Fruit fly (Drosophila melanogaster) whole organism, embryonic: ENCODE measurements around the gene Karybeta3.

Experiments used
- Abd-B ChIP-seq: fragments of 200-800 bp; sonication (Bioruptor generic); optimal IDR thresholded peaks from 2 replicates; lab custom pipeline; 2018; ENCODE audit warnings: missing biosample characterization, mild to moderate bottlenecking, missing genetic modification characterization, moderate library complexity
- CG10543 ChIP-seq: fragments of 200-800 bp; sonication (Bioruptor generic); optimal IDR thresholded peaks from 3 replicates; lab custom pipeline; 2017; ENCODE audit warnings: missing biosample characterization, mild to moderate bottlenecking, missing genetic modification characterization, moderate library complexity
- CG12236 ChIP-seq: fragments of 200-800 bp; sonication (Bioruptor generic); optimal IDR thresholded peaks from 2 replicates; lab custom pipeline; 2016; ENCODE audit warnings: missing biosample characterization, missing genetic modification characterization
- CG12744 ChIP-seq: fragments of 200-800 bp; sonication (Bioruptor generic); optimal IDR thresholded peaks from 2 replicates; lab custom pipeline; 2016; ENCODE audit warnings: missing biosample characterization, missing genetic modification characterization
- CG14050 ChIP-seq: fragments of 200-800 bp; sonication (Bioruptor generic); IDR thresholded peaks from 3 replicates; pipeline ENCODE4 v1.3.6; 2022; ENCODE audit warnings: missing biosample characterization, missing genetic modification characterization
- CG14667 ChIP-seq: fragments of 200-800 bp; sonication (Bioruptor generic); IDR thresholded peaks from 2 replicates; pipeline ENCODE4 v1.3.6; 2022; ENCODE audit warnings: missing biosample characterization, missing genetic modification characterization
- CG1529 ChIP-seq: fragments of 200-800 bp; sonication (Bioruptor generic); optimal IDR thresholded peaks from 3 replicates; lab custom pipeline; 2018; ENCODE audit warnings: missing biosample characterization, missing genetic modification characterization
- CG16779 ChIP-seq: fragments of 200-800 bp; sonication (Bioruptor generic); IDR thresholded peaks from 2 replicates; pipeline ENCODE4 v1.3.6; 2022; ENCODE audit warnings: missing biosample characterization, missing genetic modification characterization
- CG17328 ChIP-seq: fragments of 200-800 bp; sonication (Bioruptor generic); IDR thresholded peaks from 2 replicates; pipeline ENCODE4 v1.3.6; 2022; ENCODE audit warnings: missing biosample characterization, missing genetic modification characterization
- CG17359 ChIP-seq: fragments of 200-800 bp; sonication (Bioruptor generic); optimal IDR thresholded peaks from 3 replicates; lab custom pipeline; 2018; ENCODE audit warnings: missing biosample characterization, mild to moderate bottlenecking, missing genetic modification characterization, moderate library complexity
- CG17829 ChIP-seq: fragments of 200-800 bp; optimal IDR thresholded peaks from 2 replicates; lab custom pipeline; 2019; ENCODE audit warnings: missing biosample characterization, mild to moderate bottlenecking, missing genetic modification characterization, moderate library complexity
- CG18599 ChIP-seq: fragments of 200-800 bp; sonication (Bioruptor generic); optimal IDR thresholded peaks from 3 replicates; lab custom pipeline; 2017; ENCODE audit warnings: missing biosample characterization, missing genetic modification characterization, mild to moderate bottlenecking, moderate library complexity, missing genetic modification reagents
- CG18619 ChIP-seq: fragments of 200-800 bp; sonication (Bioruptor generic); optimal IDR thresholded peaks from 3 replicates; lab custom pipeline; 2017; ENCODE audit warnings: missing biosample characterization, mild to moderate bottlenecking, missing genetic modification characterization
- CG2116 ChIP-seq: fragments of 200-800 bp; sonication (Bioruptor generic); optimal IDR thresholded peaks from 3 replicates; lab custom pipeline; 2018; ENCODE audit warnings: missing biosample characterization, mild to moderate bottlenecking, missing genetic modification characterization
- CG2202 ChIP-seq: fragments of 200-800 bp; sonication (Bioruptor generic); optimal IDR thresholded peaks from 2 replicates; lab custom pipeline; 2018; ENCODE audit warnings: missing biosample characterization, mild to moderate bottlenecking, missing genetic modification characterization
- CG31441 ChIP-seq: fragments of 200-800 bp; sonication (Bioruptor generic); IDR thresholded peaks from 2 replicates; pipeline ENCODE4 v1.3.6; 2022; ENCODE audit warnings: missing biosample characterization, missing genetic modification characterization
- CG6791 ChIP-seq: fragments of 200-800 bp; sonication (Bioruptor generic); IDR thresholded peaks from 3 replicates; pipeline ENCODE4 v1.3.6; 2022; ENCODE audit warnings: missing biosample characterization, missing genetic modification characterization; ENCODE audit not compliant: partially characterized antibody
- CG7928 ChIP-seq: fragments of 200-800 bp; sonication (Bioruptor generic); optimal IDR thresholded peaks from 2 replicates; lab custom pipeline; 2017; ENCODE audit warnings: missing biosample characterization, mild to moderate bottlenecking, missing genetic modification characterization
- CG8359 ChIP-seq: fragments of 200-800 bp; sonication (Bioruptor generic); optimal IDR thresholded peaks from 2 replicates; lab custom pipeline; 2017; ENCODE audit warnings: missing biosample characterization, mild to moderate bottlenecking, missing genetic modification characterization, borderline replicate concordance
- CrebB ChIP-seq: fragments of 200-800 bp; sonication (Bioruptor generic); optimal IDR thresholded peaks from 3 replicates; lab custom pipeline; 2018; ENCODE audit warnings: missing biosample characterization, mild to moderate bottlenecking, missing genetic modification characterization
- Dad ChIP-seq: fragments of 200-800 bp; sonication (Bioruptor generic); optimal IDR thresholded peaks from 3 replicates; lab custom pipeline; 2016; ENCODE audit warnings: missing biosample characterization, missing genetic modification characterization
- Doc2 ChIP-seq: fragments of 200-800 bp; sonication (Bioruptor generic); IDR thresholded peaks from 2 replicates; pipeline ENCODE4 v1.3.6; 2022; ENCODE audit warnings: missing biosample characterization, missing genetic modification characterization
- Doc3 ChIP-seq: fragments of 200-800 bp; sonication (Bioruptor generic); IDR thresholded peaks from 3 replicates; pipeline ENCODE4 v1.3.6; 2022; ENCODE audit warnings: missing biosample characterization, missing genetic modification characterization; ENCODE audit not compliant: partially characterized antibody
- Dp ChIP-seq: fragments of 200-800 bp; sonication (Bioruptor generic); optimal IDR thresholded peaks from 2 replicates; lab custom pipeline; 2018; ENCODE audit warnings: missing biosample characterization, mild to moderate bottlenecking, missing genetic modification characterization, moderate library complexity
- Elba2 ChIP-seq: fragments of 200-800 bp; sonication (Bioruptor generic); optimal IDR thresholded peaks from 3 replicates; lab custom pipeline; 2016; ENCODE audit warnings: missing biosample characterization, missing genetic modification characterization
- HLHmδ ChIP-seq: fragments of 200-800 bp; sonication (Bioruptor generic); optimal IDR thresholded peaks from 2 replicates; lab custom pipeline; 2018; ENCODE audit warnings: missing biosample characterization, mild to moderate bottlenecking, missing genetic modification characterization, moderate library complexity
- Hr3 ChIP-seq: fragments of 200-800 bp; sonication (Bioruptor generic); optimal IDR thresholded peaks from 3 replicates; lab custom pipeline; 2016; ENCODE audit warnings: missing biosample characterization, missing genetic modification characterization
- Hr51 ChIP-seq, 2 experiments: fragments of 200-800 bp; sonication (Bioruptor generic); optimal IDR thresholded peaks; 2 replicates in 1 of 2; 3 replicates in 1 of 2; lab custom pipeline; 2016 to 2018; ENCODE audit warnings: missing biosample characterization in 2 of 2, missing genetic modification characterization in 2 of 2, mild to moderate bottlenecking in 1 of 2, moderate library complexity in 1 of 2
- MBD-R2 ChIP-seq: fragments of 200-800 bp; sonication (Bioruptor generic); IDR thresholded peaks from 2 replicates; pipeline ENCODE4 v1.3.6; 2022; ENCODE audit warnings: missing biosample characterization, missing genetic modification characterization
- MESR4 ChIP-seq: fragments of 200-800 bp; sonication (Bioruptor generic); optimal IDR thresholded peaks from 2 replicates; lab custom pipeline; 2018; ENCODE audit warnings: missing biosample characterization, mild to moderate bottlenecking, missing genetic modification characterization, moderate library complexity
- NK7.1 ChIP-seq: fragments of 200-800 bp; sonication (Bioruptor generic); optimal IDR thresholded peaks from 3 replicates; lab custom pipeline; 2016; ENCODE audit warnings: missing biosample characterization, missing genetic modification characterization
- Oli ChIP-seq: fragments of 200-800 bp; sonication (Bioruptor generic); optimal IDR thresholded peaks from 2 replicates; lab custom pipeline; 2018; ENCODE audit warnings: missing biosample characterization, mild to moderate bottlenecking, missing genetic modification characterization, moderate library complexity
- Six4 ChIP-seq: fragments of 200-800 bp; sonication (Bioruptor generic); optimal IDR thresholded peaks from 2 replicates; lab custom pipeline; 2016; ENCODE audit warnings: missing biosample characterization, missing genetic modification characterization
- bowl ChIP-seq: fragments of 200-800 bp; sonication (Bioruptor generic); IDR thresholded peaks from 2 replicates; pipeline ENCODE4 v1.3.6; 2022; ENCODE audit warnings: missing biosample characterization, missing genetic modification characterization
- cas ChIP-seq: fragments of 200-800 bp; sonication (Bioruptor generic); IDR thresholded peaks from 2 replicates; pipeline ENCODE4 v1.3.6; 2022; ENCODE audit warnings: missing biosample characterization, missing genetic modification characterization
- dmrt99B ChIP-seq: fragments of 200-800 bp; sonication (Bioruptor generic); optimal IDR thresholded peaks from 2 replicates; lab custom pipeline; 2018; ENCODE audit warnings: missing biosample characterization, mild to moderate bottlenecking, missing genetic modification characterization, moderate library complexity
- ham ChIP-seq: fragments of 200-800 bp; sonication (Bioruptor generic); IDR thresholded peaks from 2 replicates; pipeline ENCODE4 v1.3.6; 2022; ENCODE audit warnings: missing biosample characterization, missing genetic modification characterization
- insv ChIP-seq, 2 experiments: fragments of 200-800 bp; sonication (Bioruptor generic); optimal IDR thresholded peaks; 3 replicates each; lab custom pipeline; 2016 to 2018; ENCODE audit warnings: missing biosample characterization in 2 of 2, missing genetic modification characterization in 2 of 2
- jumu ChIP-seq: fragments of 200-800 bp; sonication (Bioruptor generic); optimal IDR thresholded peaks from 3 replicates; lab custom pipeline; 2016; ENCODE audit warnings: missing biosample characterization, missing genetic modification characterization
- maf-S ChIP-seq: fragments of 200-800 bp; sonication (Bioruptor generic); optimal IDR thresholded peaks from 2 replicates; lab custom pipeline; 2016; ENCODE audit warnings: missing biosample characterization, missing genetic modification characterization
- nerfin-2 ChIP-seq: fragments of 200-800 bp; sonication (Bioruptor generic); IDR thresholded peaks from 2 replicates; pipeline ENCODE4 v1.3.6; 2022; ENCODE audit warnings: missing biosample characterization, missing genetic modification characterization; ENCODE audit not compliant: partially characterized antibody
- pnt ChIP-seq: fragments of 200-800 bp; sonication (Bioruptor generic); optimal IDR thresholded peaks from 3 replicates; lab custom pipeline; 2016; ENCODE audit warnings: missing biosample characterization, missing genetic modification characterization
- shn ChIP-seq: fragments of 200-800 bp; sonication (Bioruptor generic); optimal IDR thresholded peaks from 3 replicates; lab custom pipeline; 2016; ENCODE audit warnings: missing biosample characterization, missing genetic modification characterization
- sisA ChIP-seq: fragments of 200-800 bp; sonication (Bioruptor generic); IDR thresholded peaks from 2 replicates; pipeline ENCODE4 v1.3.6; 2022; ENCODE audit warnings: missing biosample characterization, missing genetic modification characterization
- so ChIP-seq: fragments of 200-800 bp; sonication (Bioruptor generic); IDR thresholded peaks from 3 replicates; pipeline ENCODE4 v1.3.6; 2022; ENCODE audit warnings: missing biosample characterization, missing genetic modification characterization
- sr ChIP-seq: fragments of 200-800 bp; sonication (Bioruptor generic); IDR thresholded peaks from 3 replicates; pipeline ENCODE4 v1.3.6; 2022; ENCODE audit warnings: missing biosample characterization, missing genetic modification characterization
- ssp ChIP-seq: fragments of 200-800 bp; sonication (Bioruptor generic); IDR thresholded peaks from 2 replicates; pipeline ENCODE4 v1.3.6; 2022; ENCODE audit warnings: missing biosample characterization, missing genetic modification characterization
- sug ChIP-seq: fragments of 200-800 bp; optimal IDR thresholded peaks from 2 replicates; lab custom pipeline; 2019; ENCODE audit warnings: missing biosample characterization, mild to moderate bottlenecking, missing genetic modification characterization, moderate library complexity
- trem ChIP-seq: fragments of 200-800 bp; optimal IDR thresholded peaks from 3 replicates; lab custom pipeline; 2019; ENCODE audit warnings: missing biosample characterization, mild to moderate bottlenecking, missing genetic modification characterization, moderate library complexity
- tx ChIP-seq: fragments of 200-800 bp; sonication (Bioruptor generic); optimal IDR thresholded peaks from 2 replicates; lab custom pipeline; 2016; ENCODE audit warnings: missing biosample characterization, missing genetic modification characterization

The Karybeta3 gene

DNA sequence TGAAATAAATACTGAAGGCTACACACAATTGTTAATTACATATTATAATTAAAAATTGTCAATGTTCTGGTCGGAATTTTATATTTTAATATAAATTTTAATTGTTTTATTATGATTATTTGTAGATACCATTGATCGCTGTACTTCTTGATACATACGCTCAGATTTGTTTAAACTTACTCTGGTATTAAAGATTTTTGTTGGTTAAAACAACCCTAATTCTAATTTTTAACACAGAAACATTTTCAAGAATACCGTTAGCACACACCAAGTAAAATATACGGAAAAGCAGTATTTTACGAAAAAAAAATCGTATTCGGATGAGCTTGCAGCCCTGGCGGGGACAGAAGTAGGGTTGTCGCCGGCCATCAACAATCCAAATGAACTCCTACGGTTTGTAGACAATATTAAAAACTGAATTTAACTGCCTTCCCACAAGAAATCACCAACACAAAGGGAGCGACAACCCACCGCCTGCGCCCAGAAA is 7.3 kb upstream of the Karybeta3 start, which contains the start of the genes CG9775, MED31 and slx1 (continued):
- no peak for TF ChIP-seq Dad (GFP tag; lab: Kevin White, UChicago)
- peak; percentile 51 for TF ChIP-seq cas (GFP tag; lab: Robert Waterston, UW)
- TF ChIP-seq Doc3 (GFP tag; lab: Robert Waterston, UW) = no peak
- TF ChIP-seq trem (tag; lab: Kevin White, UChicago) = peak; percentile 82
- no peak for TF ChIP-seq nerfin-2 (GFP tag; lab: Robert Waterston, UW)
- peak; percentile 73; the same call in 2 of the 3 replicates for TF ChIP-seq so (GFP tag; lab: Robert Waterston, UW)
- TF ChIP-seq maf-S = peak; percentile 23
- peak; percentile 31 for TF ChIP-seq MESR4 (GFP tag; lab: Kevin White, UChicago)
- no peak for TF ChIP-seq CG6791
- TF ChIP-seq CG17328 (GFP tag; lab: Robert Waterston, UW) = peak; percentile 49; the same call in 1 of the 2 replicates
- TF ChIP-seq dmrt99B = peak; percentile 75
- peak; percentile 80 for TF ChIP-seq CG17359 (tag; lab: Kevin White, UChicago)
- TF ChIP-seq tx (GFP tag; lab: Kevin White, UChicago) = peak; percentile 8
- TF ChIP-seq Abd-B (GFP tag; lab: Kevin White, UChicago) = peak; percentile 85
- TF ChIP-seq CG18619 = peak; percentile 68
- TF ChIP-seq Hr3 (GFP tag; lab: Kevin White, UChicago) = peak; percentile 82
- TF ChIP-seq CG12744 (GFP tag; lab: Kevin White, UChicago) = no peak
- peak; percentile 90 for TF ChIP-seq CG31441 (GFP tag; lab: Robert Waterston, UW)
- TF ChIP-seq shn (GFP tag; lab: Kevin White, UChicago) = peak; percentile 23
- TF ChIP-seq CG16779 (GFP tag; lab: Robert Waterston, UW) = no peak
- peak; percentile 90 for TF ChIP-seq CG17829 (tag; lab: Kevin White, UChicago)
- peak in 1 of 2 experiments; percentile 83 for TF ChIP-seq Hr51 (GFP tag; optimal IDR thresholded peaks at IDR 0.05; lab: Kevin White, UChicago)
- TF ChIP-seq ham (GFP tag; lab: Robert Waterston, UW) = no peak
- TF ChIP-seq Elba2 (GFP tag; lab: Kevin White, UChicago) = peak; percentile 37
- peak; percentile 80 for TF ChIP-seq CG10543 (GFP tag; lab: Kevin White, UChicago)
- peak; percentile 5 for TF ChIP-seq CG8359 (GFP tag; lab: Kevin White, UChicago)
- TF ChIP-seq MBD-R2 (GFP tag; lab: Robert Waterston, UW) = peak; percentile 74
- no peak; the same call in 1 of the 2 replicates for TF ChIP-seq bowl
- peak; percentile 60; the same call in 2 of the 3 replicates for TF ChIP-seq CG14050
- TF ChIP-seq pnt (GFP tag; lab: Kevin White, UChicago) = peak; percentile 72
- peak; percentile 48 for TF ChIP-seq jumu
- peak; percentile 92 for TF ChIP-seq ssp (GFP tag; lab: Robert Waterston, UW)
- no peak for TF ChIP-seq NK7.1 (GFP tag; lab: Kevin White, UChicago)
- TF ChIP-seq sr (GFP tag; lab: Robert Waterston, UW) = no peak
- TF ChIP-seq Doc2 (GFP tag; lab: Robert Waterston, UW) = no peak
- TF ChIP-seq CG2202 = peak; percentile 38
- peak; percentile 95 for TF ChIP-seq CG7928 (GFP tag; lab: Kevin White, UChicago)
- TF ChIP-seq CG12236 = no peak
- peak; percentile 60 for TF ChIP-seq CG14667 (GFP tag; lab: Robert Waterston, UW)
- peak; percentile 68 for TF ChIP-seq sisA (GFP tag; lab: Robert Waterston, UW)
- peak; percentile 75 for TF ChIP-seq sug (tag; lab: Kevin White, UChicago)
- peak; percentile 71 for TF ChIP-seq CG2116
- TF ChIP-seq Six4 = peak; percentile 47
- peak; percentile 14 for TF ChIP-seq Dp (GFP tag; lab: Kevin White, UChicago)
- TF ChIP-seq HLHmδ = no peak
- peak; percentile 78 for TF ChIP-seq CG18599 (GFP tag; lab: Kevin White, UChicago)
- peak; percentile 79 for TF ChIP-seq Oli (tag; lab: Kevin White, UChicago)
- peak in 1 of 2 experiments; percentile 14 for TF ChIP-seq insv (GFP tag; optimal IDR thresholded peaks at IDR 0.05; lab: Kevin White, UChicago)
- TF ChIP-seq CG1529 (GFP tag; lab: Kevin White, UChicago) = peak; percentile 33
- TF ChIP-seq CrebB (tag; lab: Kevin White, UChicago) = peak; percentile 21
